Fruit fly (Drosophila melanogaster): Measurements from ENCODE around the gene Cyp4g1.

Gene Cyp4g1

DNA sequence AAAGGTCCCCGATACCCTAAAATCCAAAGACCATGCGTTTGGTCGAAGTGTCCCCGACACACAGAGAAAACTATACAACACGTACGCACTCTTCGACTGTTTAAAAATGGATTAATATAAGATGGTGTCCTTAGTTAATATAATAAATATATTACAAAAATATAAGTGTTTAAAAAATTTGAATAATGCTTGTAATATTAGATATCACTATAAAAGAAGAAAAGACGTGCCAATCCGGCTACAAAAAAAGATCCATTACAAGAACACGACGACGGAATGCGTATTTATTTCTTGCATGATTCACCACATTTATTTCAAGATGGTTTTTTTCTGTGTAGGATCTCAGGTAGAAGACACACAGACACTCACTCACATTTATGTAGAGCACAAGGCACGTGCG lies 11.3 kb downstream of the Cyp4g1 start (continued):
- 0 out of 2 replicates have a peak, but pooled peaks have one; percentile 7 for TF ChIP-seq CG6689 (GFP tag; IDR thresholded peaks at IDR 0.05)
- no peak for TF ChIP-seq CG18476 (GFP tag; optimal IDR thresholded peaks at IDR 0.05)
- no peak for TF ChIP-seq nom (GFP tag; optimal IDR thresholded peaks at IDR 0.05)
- TF ChIP-seq CG31441 (GFP tag; IDR thresholded peaks at IDR 0.05): peak; percentile 53
- TF ChIP-seq zen (tag; optimal IDR thresholded peaks at IDR 0.05): peak; percentile 76
- peak; percentile 15 for TF ChIP-seq CG30403 (GFP tag; optimal IDR thresholded peaks at IDR 0.05)
- TF ChIP-seq CG7839 (tag; optimal IDR thresholded peaks at IDR 0.05): peak; percentile 44
- no peak for TF ChIP-seq wdn (GFP tag; IDR thresholded peaks at IDR 0.05)
- TF ChIP-seq CG7372 (GFP tag; IDR thresholded peaks at IDR 0.05): no peak
- peak; percentile 74 for TF ChIP-seq CG14710 (tag; optimal IDR thresholded peaks at IDR 0.05)
- peak; percentile 50 for TF ChIP-seq CG12391 (tag; optimal IDR thresholded peaks at IDR 0.05)
- TF ChIP-seq trem (tag; optimal IDR thresholded peaks at IDR 0.05): peak; percentile 56
- TF ChIP-seq ranshi (GFP tag; IDR thresholded peaks at IDR 0.05): no peak
- no peak for TF ChIP-seq CG4328 (GFP tag; optimal IDR thresholded peaks at IDR 0.05)
- TF ChIP-seq fd96Cb (tag; optimal IDR thresholded peaks at IDR 0.05): peak; percentile 35
- no peak for TF ChIP-seq CG11504 (tag; optimal IDR thresholded peaks at IDR 0.05)
- TF ChIP-seq CG17186 (GFP tag; optimal IDR thresholded peaks at IDR 0.05): no peak
- TF ChIP-seq CG8388 (GFP tag; optimal IDR thresholded peaks at IDR 0.05): peak; percentile 51
- TF ChIP-seq B-H1 (GFP tag; IDR thresholded peaks at IDR 0.05): no peak
- no peak for TF ChIP-seq trh (GFP tag; optimal IDR thresholded peaks at IDR 0.05)
- TF ChIP-seq CG12236 (GFP tag; optimal IDR thresholded peaks at IDR 0.05): no peak
- no peak for TF ChIP-seq mirr (GFP tag; optimal IDR thresholded peaks at IDR 0.05)
- no peak for TF ChIP-seq Ets97D (GFP tag; optimal IDR thresholded peaks at IDR 0.05)
- TF ChIP-seq HLH4C (GFP tag; IDR thresholded peaks at IDR 0.05; ENCODE audit: partially characterized antibody): no peak
- TF ChIP-seq da (GFP tag; optimal IDR thresholded peaks at IDR 0.05): no peak
- no peak for TF ChIP-seq Med (GFP tag)
- TF ChIP-seq dmrt11E (tag; optimal IDR thresholded peaks at IDR 0.05): peak; percentile 90

- TF ChIP-seq pros (GFP tag; optimal IDR thresholded peaks at IDR 0.05) (peak; percentile 85), prd (optimal IDR thresholded peaks at IDR 0.05) (no peak), prd (GFP tag; IDR thresholded peaks at IDR 0.05) (no peak), CG7928 (GFP tag; optimal IDR thresholded peaks at IDR 0.05) (no peak), ase (GFP tag; IDR thresholded peaks at IDR 0.05) (0 out of 3 replicates have a peak, but pooled peaks have one; percentile 59), CG6791 (GFP tag; IDR thresholded peaks at IDR 0.05; ENCODE audit: partially characterized antibody) (0 out of 3 replicates have a peak, but pooled peaks have one; percentile 23), Xrp1 (GFP tag; IDR thresholded peaks at IDR 0.05) (no peak), twi (tag; optimal IDR thresholded peaks at IDR 0.05) (peak; percentile 50), mld (GFP tag; IDR thresholded peaks at IDR 0.05; ENCODE audit: partially characterized antibody) (no peak), Eip74EF (GFP tag; optimal IDR thresholded peaks at IDR 0.05) (no peak), ac (GFP tag; optimal IDR thresholded peaks at IDR 0.05) (peak; percentile 81), CG18011 (GFP tag; optimal IDR thresholded peaks at IDR 0.05) (no peak), HLHmδ (GFP tag; optimal IDR thresholded peaks at IDR 0.05) (peak; percentile 42), pzg (GFP tag; optimal IDR thresholded peaks at IDR 0.05) (no peak), CG1832 (GFP tag; optimal IDR thresholded peaks at IDR 0.05) (peak; percentile 63)
Observed at dm6 chrX:456959-457358, 12.2 kb downstream of the Cyp4g1 start.
